Worm (Caenorhabditis elegans) whole organism, young adult: ENCODE results near the gene F48E8.8.

Source experiments
- F49E8.2 ChIP-seq: sonication (generic microtip); optimal IDR thresholded peaks from 3 replicates; lab custom pipeline; 2017; ENCODE audit warnings: missing genetic modification characterization, mild to moderate bottlenecking, missing compliant biosample characterization, antibody characterized with exemption, moderate library complexity; ENCODE audit not compliant: insufficient read depth
- ceh-100 ChIP-seq: fragments of 200-800 bp; sonication (Bioruptor generic); IDR thresholded peaks from 2 replicates; pipeline ENCODE4 v1.3.6; 2022; ENCODE audit warnings: missing genetic modification reagents, missing genetic modification characterization, missing compliant biosample characterization
- ets-4 ChIP-seq: fragments of 200-800 bp; sonication (Bioruptor generic); optimal IDR thresholded peaks from 2 replicates; lab custom pipeline; 2018; ENCODE audit warnings: mild to moderate bottlenecking, missing genetic modification characterization, missing compliant biosample characterization
- lin-26 ChIP-seq: fragments of 200-800 bp; sonication (Bioruptor generic); IDR thresholded peaks from 2 replicates; pipeline ENCODE4 v1.3.6; 2022; ENCODE audit warnings: missing genetic modification reagents, missing genetic modification characterization, missing compliant biosample characterization
- madf-6 ChIP-seq: fragments of 200-800 bp; sonication (Bioruptor generic); IDR thresholded peaks from 2 replicates; pipeline ENCODE4 v1.3.6; 2022; ENCODE audit warnings: missing genetic modification reagents, missing genetic modification characterization, missing compliant biosample characterization
- mxl-1 ChIP-seq: sonication (generic microtip); optimal IDR thresholded peaks from 2 replicates; lab custom pipeline; 2016; ENCODE audit warnings: missing genetic modification characterization, missing compliant biosample characterization
- nfya-1 ChIP-seq: sonication (generic microtip); optimal IDR thresholded peaks from 2 replicates; lab custom pipeline; 2017; ENCODE audit warnings: antibody characterized with exemption, missing compliant biosample characterization, missing genetic modification characterization, borderline replicate concordance; ENCODE audit not compliant: insufficient read depth
- nfyb-1 ChIP-seq: fragments of 200-800 bp; sonication (Bioruptor generic); IDR thresholded peaks from 2 replicates; pipeline ENCODE4 v1.3.6; 2022; ENCODE audit warnings: missing genetic modification reagents, missing genetic modification characterization, missing compliant biosample characterization
- pbrm-1 ChIP-seq: fragments of 200-800 bp; sonication (Bioruptor generic); IDR thresholded peaks from 2 replicates; pipeline ENCODE4 v1.3.6; 2022; ENCODE audit warnings: missing genetic modification reagents, missing genetic modification characterization, missing compliant biosample characterization
- pha-4 ChIP-seq: fragments of 150-350 bp; sonication (generic microtip); optimal IDR thresholded peaks from 2 replicates; lab custom pipeline; 2014; ENCODE audit warnings: missing biosample characterization, missing genetic modification reagents, missing genetic modification characterization
- tbx-9 ChIP-seq: sonication (generic microtip); optimal IDR thresholded peaks from 2 replicates; lab custom pipeline; 2016; ENCODE audit warnings: borderline replicate concordance, missing genetic modification characterization, inconsistent platforms, missing compliant biosample characterization

- TF ChIP-seq nfya-1: no peak
- TF ChIP-seq tbx-9 (tag; lab: Kevin White, UChicago): no peak
- TF ChIP-seq mxl-1 (tag; lab: Kevin White, UChicago): no peak
- no peak for TF ChIP-seq ceh-100 (GFP tag; lab: Robert Waterston, UW)
- TF ChIP-seq F49E8.2 (tag; lab: Kevin White, UChicago): no peak
- TF ChIP-seq pha-4 (tag; lab: Kevin White, UChicago): no peak
- no peak for TF ChIP-seq ets-4
- no peak for TF ChIP-seq nfyb-1
- peak; percentile 92 for TF ChIP-seq madf-6 (GFP tag; lab: Robert Waterston, UW)
- no peak for TF ChIP-seq pbrm-1 (GFP tag; lab: Robert Waterston, UW)
- TF ChIP-seq lin-26 (GFP tag; lab: Robert Waterston, UW): no peak
Observed at ce11 chrIII:5406314-5406713, 43.3 kb downstream of the F48E8.8 start.
